Fruit fly (Drosophila melanogaster) whole organism, embryonic: ENCODE results near the gene CG6465.

ENCODE experiments used
- ATbp ChIP-seq: fragments of 200-800 bp; sonication (Bioruptor generic); optimal IDR thresholded peaks from 2 replicates; lab custom pipeline; 2017; ENCODE audit warnings: missing biosample characterization, mild to moderate bottlenecking, missing genetic modification characterization, missing genetic modification reagents
- Awh ChIP-seq: fragments of 200-800 bp; sonication (Bioruptor generic); IDR thresholded peaks from 2 replicates; pipeline ENCODE4, ENCODE4 v1.3.6; 2022; ENCODE audit warnings: missing biosample characterization, missing genetic modification characterization
- CG12659 ChIP-seq: fragments of 200-800 bp; sonication (Bioruptor generic); optimal IDR thresholded peaks from 3 replicates; lab custom pipeline; 2017; ENCODE audit warnings: mild to moderate bottlenecking, missing biosample characterization, missing genetic modification reagents, missing genetic modification characterization
- CG17385 ChIP-seq: fragments of 200-800 bp; sonication (Bioruptor generic); optimal IDR thresholded peaks from 3 replicates; lab custom pipeline; 2018; ENCODE audit warnings: missing biosample characterization, mild to moderate bottlenecking, missing genetic modification characterization
- CG1832 ChIP-seq: fragments of 200-800 bp; sonication (Bioruptor generic); optimal IDR thresholded peaks from 2 replicates; lab custom pipeline; 2017; ENCODE audit warnings: missing biosample characterization, mild to moderate bottlenecking, missing genetic modification characterization, inconsistent platforms
- CG2889 ChIP-seq: fragments of 200-800 bp; sonication (Bioruptor generic); IDR thresholded peaks from 3 replicates; pipeline ENCODE4 v1.3.6; 2022; ENCODE audit warnings: missing biosample characterization, missing genetic modification characterization
- CG31388 ChIP-seq: fragments of 200-800 bp; sonication (Bioruptor generic); optimal IDR thresholded peaks from 2 replicates; lab custom pipeline; 2016; ENCODE audit warnings: missing biosample characterization, missing genetic modification characterization
- CG33557 ChIP-seq: fragments of 200-800 bp; sonication (Bioruptor generic); optimal IDR thresholded peaks from 2 replicates; lab custom pipeline; 2019; ENCODE audit warnings: missing biosample characterization, mild to moderate bottlenecking, missing genetic modification characterization, moderate library complexity
- CG4282 ChIP-seq: fragments of 200-800 bp; sonication (Bioruptor generic); optimal IDR thresholded peaks from 2 replicates; lab custom pipeline; 2016; ENCODE audit warnings: missing biosample characterization, missing genetic modification characterization
- CG4707 ChIP-seq: fragments of 200-800 bp; sonication (Bioruptor generic); optimal IDR thresholded peaks from 2 replicates; lab custom pipeline; 2018; ENCODE audit warnings: missing biosample characterization, mild to moderate bottlenecking, missing genetic modification characterization, moderate library complexity
- CG8944 ChIP-seq: fragments of 200-800 bp; sonication (Bioruptor generic); optimal IDR thresholded peaks from 3 replicates; lab custom pipeline; 2016; ENCODE audit warnings: missing biosample characterization, missing genetic modification characterization
- CG9609 ChIP-seq: fragments of 200-800 bp; sonication (Bioruptor generic); optimal IDR thresholded peaks from 3 replicates; lab custom pipeline; 2016; ENCODE audit warnings: missing biosample characterization, missing genetic modification characterization
- CkIIα-i1 ChIP-seq: fragments of 200-800 bp; sonication (Bioruptor generic); IDR thresholded peaks from 2 replicates; pipeline ENCODE4 v1.3.6; 2022; ENCODE audit warnings: missing biosample characterization, missing genetic modification characterization
- D19A ChIP-seq: fragments of 200-800 bp; optimal IDR thresholded peaks from 3 replicates; lab custom pipeline; 2019; ENCODE audit warnings: missing biosample characterization, mild to moderate bottlenecking, missing genetic modification characterization, moderate library complexity
- D19B ChIP-seq: fragments of 200-800 bp; sonication (Bioruptor generic); optimal IDR thresholded peaks from 2 replicates; lab custom pipeline; 2017; ENCODE audit warnings: missing biosample characterization, mild to moderate bottlenecking, missing genetic modification characterization
- Dip2 ChIP-seq: fragments of 200-800 bp; sonication (Bioruptor generic); IDR thresholded peaks from 2 replicates; pipeline ENCODE4 v1.3.6; 2022; ENCODE audit warnings: missing biosample characterization, missing genetic modification characterization
- Dip3 ChIP-seq: fragments of 200-800 bp; sonication (Bioruptor generic); optimal IDR thresholded peaks from 3 replicates; lab custom pipeline; 2016; ENCODE audit warnings: missing biosample characterization, missing genetic modification characterization
- ERR ChIP-seq: fragments of 200-800 bp; sonication (Bioruptor generic); optimal IDR thresholded peaks from 2 replicates; lab custom pipeline; 2016; ENCODE audit warnings: missing biosample characterization, missing genetic modification characterization
- Eip74EF ChIP-seq, 2 experiments: fragments of 200-800 bp in 1 of 2; fragments of >200 bp in 1 of 2; sonication (Bioruptor generic) in 1 of 2; optimal IDR thresholded peaks; 2 replicates each; lab custom pipeline; 2017 to 2019; ENCODE audit warnings: missing biosample characterization in 2 of 2, missing genetic modification characterization in 2 of 2, mild to moderate bottlenecking in 1 of 2, moderate library complexity in 1 of 2
- Fer2 ChIP-seq: fragments of 200-800 bp; sonication (Bioruptor generic); optimal IDR thresholded peaks from 2 replicates; lab custom pipeline; 2018; ENCODE audit warnings: missing biosample characterization, mild to moderate bottlenecking, missing genetic modification characterization, moderate library complexity
- HLHmδ ChIP-seq: fragments of 200-800 bp; sonication (Bioruptor generic); optimal IDR thresholded peaks from 2 replicates; lab custom pipeline; 2018; ENCODE audit warnings: missing biosample characterization, mild to moderate bottlenecking, missing genetic modification characterization, moderate library complexity
- Hr3 ChIP-seq: fragments of 200-800 bp; sonication (Bioruptor generic); optimal IDR thresholded peaks from 3 replicates; lab custom pipeline; 2016; ENCODE audit warnings: missing biosample characterization, missing genetic modification characterization
- Mad ChIP-seq: fragments of 200-800 bp; sonication (Bioruptor generic); optimal IDR thresholded peaks from 2 replicates; lab custom pipeline; 2016; ENCODE audit warnings: missing biosample characterization, missing genetic modification characterization
- Mrtf ChIP-seq: fragments of 200-800 bp; sonication (Bioruptor generic); IDR thresholded peaks from 3 replicates; pipeline ENCODE4 v1.3.6; 2022; ENCODE audit warnings: missing biosample characterization, missing genetic modification characterization
- Myb ChIP-seq: fragments of 200-800 bp; sonication (Bioruptor generic); optimal IDR thresholded peaks from 2 replicates; lab custom pipeline; 2016; ENCODE audit warnings: missing biosample characterization, missing genetic modification characterization
- Neu2 ChIP-seq: fragments of 200-800 bp; sonication (Bioruptor generic); optimal IDR thresholded peaks from 3 replicates; lab custom pipeline; 2016; ENCODE audit warnings: missing biosample characterization, missing genetic modification characterization, borderline replicate concordance
- Nf-YB ChIP-seq: fragments of 200-800 bp; sonication (Bioruptor generic); optimal IDR thresholded peaks from 3 replicates; lab custom pipeline; 2019; ENCODE audit warnings: missing biosample characterization, mild to moderate bottlenecking, missing genetic modification characterization, moderate library complexity
- PHDP ChIP-seq: fragments of 200-800 bp; sonication (Bioruptor generic); optimal IDR thresholded peaks from 3 replicates; lab custom pipeline; 2018; ENCODE audit warnings: missing biosample characterization, mild to moderate bottlenecking, missing genetic modification characterization, moderate library complexity
- Side ChIP-seq: fragments of 200-800 bp; sonication (Bioruptor generic); optimal IDR thresholded peaks from 2 replicates; lab custom pipeline; 2016; ENCODE audit warnings: missing biosample characterization, missing genetic modification characterization
- ac ChIP-seq: fragments of 200-800 bp; sonication (Bioruptor generic); optimal IDR thresholded peaks from 3 replicates; lab custom pipeline; 2017; ENCODE audit warnings: missing biosample characterization, mild to moderate bottlenecking, missing genetic modification characterization
- al ChIP-seq: fragments of 200-800 bp; sonication (Bioruptor generic); IDR thresholded peaks from 2 replicates; pipeline ENCODE4 v1.3.6; 2022; ENCODE audit warnings: missing biosample characterization, missing genetic modification characterization
- ato ChIP-seq: fragments of 200-800 bp; sonication (Bioruptor generic); IDR thresholded peaks from 2 replicates; pipeline ENCODE4 v1.3.6; 2022; ENCODE audit warnings: missing biosample characterization, missing genetic modification characterization; ENCODE audit not compliant: partially characterized antibody
- bowl ChIP-seq: fragments of 200-800 bp; sonication (Bioruptor generic); IDR thresholded peaks from 2 replicates; pipeline ENCODE4 v1.3.6; 2022; ENCODE audit warnings: missing biosample characterization, missing genetic modification characterization
- cato ChIP-seq: fragments of 200-800 bp; sonication (Bioruptor generic); optimal IDR thresholded peaks from 2 replicates; lab custom pipeline; 2016; ENCODE audit warnings: missing biosample characterization, missing genetic modification characterization, borderline replicate concordance
- chinmo ChIP-seq: fragments of 200-800 bp; sonication (Bioruptor generic); IDR thresholded peaks from 4 replicates; pipeline ENCODE4 v1.3.6; 2022; ENCODE audit warnings: missing biosample characterization, missing genetic modification characterization; ENCODE audit not compliant: partially characterized antibody
- dmrt11E ChIP-seq: fragments of 200-800 bp; sonication (Bioruptor generic); optimal IDR thresholded peaks from 3 replicates; lab custom pipeline; 2018; ENCODE audit warnings: missing biosample characterization, mild to moderate bottlenecking, missing genetic modification characterization, moderate library complexity
- dmrt99B ChIP-seq: fragments of 200-800 bp; sonication (Bioruptor generic); optimal IDR thresholded peaks from 2 replicates; lab custom pipeline; 2018; ENCODE audit warnings: missing biosample characterization, mild to moderate bottlenecking, missing genetic modification characterization, moderate library complexity
- ewg ChIP-seq: fragments of 200-800 bp; sonication (Bioruptor generic); optimal IDR thresholded peaks from 3 replicates; lab custom pipeline; 2017; ENCODE audit warnings: mild to moderate bottlenecking, missing biosample characterization, missing genetic modification reagents, missing genetic modification characterization
- fu2 ChIP-seq: fragments of 200-800 bp; sonication (Bioruptor generic); optimal IDR thresholded peaks from 2 replicates; lab custom pipeline; 2016; ENCODE audit warnings: missing biosample characterization, missing genetic modification characterization
- grn ChIP-seq: fragments of 200-800 bp; sonication (Bioruptor generic); optimal IDR thresholded peaks from 3 replicates; lab custom pipeline; 2017; ENCODE audit warnings: missing biosample characterization, missing genetic modification characterization
- gro ChIP-seq: fragments of 200-800 bp; sonication (Bioruptor generic); optimal IDR thresholded peaks from 2 replicates; lab custom pipeline; 2016; ENCODE audit warnings: missing biosample characterization, missing genetic modification characterization
- hbn ChIP-seq: fragments of 200-800 bp; sonication (Bioruptor generic); IDR thresholded peaks from 2 replicates; pipeline ENCODE4 v1.3.6; 2022; ENCODE audit warnings: missing biosample characterization, missing genetic modification characterization; ENCODE audit not compliant: partially characterized antibody
- kah ChIP-seq: fragments of 200-800 bp; sonication (Bioruptor generic); optimal IDR thresholded peaks from 2 replicates; lab custom pipeline; 2018; ENCODE audit warnings: missing biosample characterization, mild to moderate bottlenecking, missing genetic modification characterization
- maf-S ChIP-seq: fragments of 200-800 bp; sonication (Bioruptor generic); optimal IDR thresholded peaks from 2 replicates; lab custom pipeline; 2016; ENCODE audit warnings: missing biosample characterization, missing genetic modification characterization
- mld ChIP-seq: fragments of 200-800 bp; sonication (Bioruptor generic); IDR thresholded peaks from 3 replicates; pipeline ENCODE4 v1.3.6; 2022; ENCODE audit warnings: missing biosample characterization, missing genetic modification characterization; ENCODE audit not compliant: partially characterized antibody
- nom ChIP-seq: fragments of 200-800 bp; sonication (Bioruptor generic); optimal IDR thresholded peaks from 2 replicates; lab custom pipeline; 2017; ENCODE audit warnings: missing biosample characterization, missing genetic modification characterization, mild to moderate bottlenecking, moderate library complexity, missing genetic modification reagents
- peb ChIP-seq: fragments of 200-800 bp; sonication (Bioruptor generic); IDR thresholded peaks from 2 replicates; pipeline ENCODE4 v1.3.6; 2022; ENCODE audit warnings: missing biosample characterization, missing genetic modification characterization
- row ChIP-seq: fragments of 200-800 bp; sonication (Bioruptor generic); IDR thresholded peaks from 3 replicates; pipeline ENCODE4 v1.3.6; 2022; ENCODE audit warnings: missing biosample characterization, missing genetic modification characterization
- scrt ChIP-seq: fragments of 200-800 bp; sonication (Bioruptor generic); optimal IDR thresholded peaks from 2 replicates; lab custom pipeline; 2018; ENCODE audit warnings: missing biosample characterization, mild to moderate bottlenecking, missing genetic modification characterization, moderate library complexity
- ssp ChIP-seq: fragments of 200-800 bp; sonication (Bioruptor generic); IDR thresholded peaks from 2 replicates; pipeline ENCODE4 v1.3.6; 2022; ENCODE audit warnings: missing biosample characterization, missing genetic modification characterization
- wdn ChIP-seq: fragments of 200-800 bp; sonication (Bioruptor generic); IDR thresholded peaks from 2 replicates; pipeline ENCODE4 v1.3.6; 2022; ENCODE audit warnings: missing biosample characterization, missing genetic modification characterization

Gene CG6465

dm6 chr3R:10688835-10689234 is 11.8 kb upstream of the CG6465 start (continued):
- TF ChIP-seq CG4707 (GFP tag; lab: Kevin White, UChicago) (no peak), HLHmδ (GFP tag; lab: Kevin White, UChicago) (no peak), Awh (GFP tag; lab: Robert Waterston, UW) (peak; percentile 61; the same call in 1 of the 2 replicates), CG9609 (GFP tag; lab: Kevin White, UChicago) (no peak), CG12659 (GFP tag; lab: Kevin White, UChicago) (peak; percentile 34), wdn (no peak), Myb (GFP tag; lab: Kevin White, UChicago) (no peak), al (GFP tag; lab: Robert Waterston, UW) (peak; percentile 73), nom (GFP tag; lab: Kevin White, UChicago) (no peak), Neu2 (GFP tag; lab: Kevin White, UChicago) (no peak), scrt (GFP tag; lab: Kevin White, UChicago) (peak; percentile 52), CG31388 (no peak), bowl (GFP tag; lab: Robert Waterston, UW) (no peak), dmrt11E (no peak), Side (GFP tag; lab: Kevin White, UChicago) (no peak), Hr3 (no peak), dmrt99B (tag; lab: Kevin White, UChicago) (no peak), gro (GFP tag; lab: Kevin White, UChicago) (peak; percentile 29), Fer2 (no peak), maf-S (GFP tag; lab: Kevin White, UChicago) (no peak), Mrtf (GFP tag; lab: Robert Waterston, UW) (peak; percentile 42; the same call in 1 of the 3 replicates), ewg (GFP tag; lab: Kevin White, UChicago) (no peak), Dip2 (GFP tag; lab: Robert Waterston, UW) (no peak), ac (GFP tag; lab: Kevin White, UChicago) (no peak), ATbp (GFP tag; lab: Kevin White, UChicago) (no peak), CG8944 (GFP tag; lab: Kevin White, UChicago) (no peak), CG2889 (GFP tag; lab: Robert Waterston, UW) (no peak), CG33557 (GFP tag; lab: Kevin White, UChicago) (no peak), CG1832 (no peak), hbn (GFP tag; lab: Robert Waterston, UW) (no peak), PHDP (peak; percentile 60), peb (GFP tag; lab: Robert Waterston, UW) (no peak), Eip74EF (GFP tag; optimal IDR thresholded peaks at IDR 0.05; lab: Kevin White, UChicago) (no peak), D19B (GFP tag; lab: Kevin White, UChicago) (no peak), Nf-YB (GFP tag; lab: Kevin White, UChicago) (no peak), fu2 (GFP tag; lab: Kevin White, UChicago) (no peak), cato (GFP tag; lab: Kevin White, UChicago) (no peak), Mad (GFP tag; lab: Kevin White, UChicago) (no peak), grn (GFP tag; lab: Kevin White, UChicago) (no peak), ssp (GFP tag; lab: Robert Waterston, UW) (peak; percentile 29; the same call in 1 of the 2 replicates), CG17385 (GFP tag; lab: Kevin White, UChicago) (peak; percentile 34), D19A (tag; lab: Kevin White, UChicago) (peak; percentile 21), row (GFP tag; lab: Robert Waterston, UW) (peak; percentile 66), chinmo (GFP tag; lab: Robert Waterston, UW) (no peak), CG4282 (GFP tag; lab: Kevin White, UChicago) (no peak), ERR (GFP tag; lab: Kevin White, UChicago) (no peak), Dip3 (no peak), kah (no peak), CkIIα-i1 (GFP tag; lab: Robert Waterston, UW) (no peak), mld (no peak), ato (no peak)
